Worm (Caenorhabditis elegans) whole organism, late embryonic: Measurements from ENCODE around the gene F11D11.6.

Experiments
- C38D4.7 ChIP-seq: fragments of 200-800 bp; sonication (Bioruptor generic); optimal IDR thresholded peaks from 2 replicates; lab custom pipeline; 2018; ENCODE audit warnings: mild to moderate bottlenecking, missing genetic modification characterization, moderate library complexity, missing compliant biosample characterization
- F13H6.1 ChIP-seq: sonication (generic microtip); optimal IDR thresholded peaks from 2 replicates; lab custom pipeline; 2016; ENCODE audit warnings: missing genetic modification characterization, missing compliant biosample characterization
- K02D7.2 ChIP-seq: sonication (generic microtip); optimal IDR thresholded peaks from 2 replicates; lab custom pipeline; 2017; ENCODE audit warnings: mild to moderate bottlenecking, missing genetic modification characterization, missing compliant biosample characterization
- Y22D7AL.16 ChIP-seq: sonication (generic microtip); optimal IDR thresholded peaks from 2 replicates; lab custom pipeline; 2016; ENCODE audit warnings: missing genetic modification characterization, missing compliant biosample characterization
- ama-1 ChIP-seq: fragments of 150-350 bp; optimal IDR thresholded peaks from 2 replicates; lab custom pipeline; 2014
- ceh-18 ChIP-seq: sonication (generic microtip); optimal IDR thresholded peaks from 2 replicates; lab custom pipeline; 2016; ENCODE audit warnings: missing genetic modification characterization, missing compliant biosample characterization
- ceh-22 ChIP-seq: sonication (generic microtip); optimal IDR thresholded peaks from 2 replicates; lab custom pipeline; 2017; ENCODE audit warnings: missing biosample characterization, missing genetic modification characterization
- ceh-31 ChIP-seq: sonication (generic microtip); optimal IDR thresholded peaks from 2 replicates; lab custom pipeline; 2016; ENCODE audit warnings: missing genetic modification characterization, missing compliant biosample characterization
- ceh-34 ChIP-seq: sonication (generic microtip); optimal IDR thresholded peaks from 2 replicates; lab custom pipeline; 2016; ENCODE audit warnings: mild to moderate bottlenecking, missing genetic modification characterization, missing compliant biosample characterization
- ceh-45 ChIP-seq: fragments of 200-800 bp; sonication (Bioruptor generic); IDR thresholded peaks from 2 replicates; pipeline ENCODE4 v1.3.6; 2022; ENCODE audit warnings: missing genetic modification reagents, missing genetic modification characterization, missing compliant biosample characterization
- ceh-6 ChIP-seq: fragments of 200-800 bp; sonication (Bioruptor generic); optimal IDR thresholded peaks from 2 replicates; lab custom pipeline; 2018; ENCODE audit warnings: mild to moderate bottlenecking, missing genetic modification characterization, missing compliant biosample characterization
- dmd-4 ChIP-seq: sonication (generic microtip); optimal IDR thresholded peaks from 2 replicates; lab custom pipeline; 2016; ENCODE audit warnings: borderline replicate concordance, missing genetic modification characterization, missing compliant biosample characterization
- elt-2 ChIP-seq: sonication (generic microtip); optimal IDR thresholded peaks from 2 replicates; lab custom pipeline; 2016; ENCODE audit warnings: missing genetic modification reagents, missing genetic modification characterization, missing compliant biosample characterization
- elt-4 ChIP-seq: sonication (generic microtip); optimal IDR thresholded peaks from 2 replicates; lab custom pipeline; 2016; ENCODE audit warnings: missing genetic modification characterization, missing compliant biosample characterization
- ets-4 ChIP-seq: sonication (generic microtip); optimal IDR thresholded peaks from 2 replicates; lab custom pipeline; 2016; ENCODE audit warnings: missing genetic modification characterization, missing compliant biosample characterization
- fax-1 ChIP-seq: sonication (generic microtip); optimal IDR thresholded peaks from 2 replicates; lab custom pipeline; 2016; ENCODE audit warnings: missing genotype, missing genetic modification characterization, missing compliant biosample characterization
- gmeb-2 ChIP-seq: sonication (generic microtip); optimal IDR thresholded peaks from 2 replicates; lab custom pipeline; 2016; ENCODE audit warnings: missing genetic modification characterization, inconsistent platforms, missing compliant biosample characterization
- hlh-30 ChIP-seq: sonication (generic microtip); optimal IDR thresholded peaks from 2 replicates; lab custom pipeline; 2017; ENCODE audit warnings: antibody characterized with exemption, missing genetic modification characterization, missing compliant biosample characterization; ENCODE audit not compliant: insufficient read depth
- mec-3 ChIP-seq: sonication (generic microtip); optimal IDR thresholded peaks from 2 replicates; lab custom pipeline; 2016; ENCODE audit warnings: borderline replicate concordance, missing genetic modification characterization, missing compliant biosample characterization
- nfya-1 ChIP-seq: sonication (generic microtip); optimal IDR thresholded peaks from 2 replicates; lab custom pipeline; 2017; ENCODE audit warnings: missing genetic modification characterization, mild to moderate bottlenecking, missing compliant biosample characterization, antibody characterized with exemption, moderate library complexity
- nhr-11 ChIP-seq: fragments of 150-350 bp; optimal IDR thresholded peaks from 2 replicates; lab custom pipeline; 2014; ENCODE audit warnings: missing biosample characterization, missing genetic modification characterization
- odd-2 ChIP-seq: sonication (generic microtip); optimal IDR thresholded peaks from 2 replicates; lab custom pipeline; 2017; ENCODE audit warnings: antibody characterized with exemption, mild to moderate bottlenecking, missing genetic modification characterization, missing compliant biosample characterization
- pag-3 ChIP-seq: sonication (generic microtip); optimal IDR thresholded peaks from 2 replicates; lab custom pipeline; 2016; ENCODE audit warnings: missing compliant biosample characterization, missing genetic modification characterization, borderline replicate concordance
- pha-2 ChIP-seq: sonication (generic microtip); optimal IDR thresholded peaks from 2 replicates; lab custom pipeline; 2017; ENCODE audit warnings: mild to moderate bottlenecking, missing genetic modification characterization, missing compliant biosample characterization
- pqm-1 ChIP-seq: sonication (generic microtip); optimal IDR thresholded peaks from 2 replicates; lab custom pipeline; 2016; ENCODE audit warnings: missing genetic modification characterization, missing compliant biosample characterization
- pros-1 ChIP-seq: fragments of 150-350 bp; optimal IDR thresholded peaks from 2 replicates; lab custom pipeline; 2014; ENCODE audit warnings: missing biosample characterization, missing genetic modification reagents, missing genetic modification characterization
- ref-2 ChIP-seq: sonication (generic microtip); optimal IDR thresholded peaks from 2 replicates; lab custom pipeline; 2016; ENCODE audit warnings: missing genetic modification characterization, missing compliant biosample characterization
- rnt-1 ChIP-seq: sonication (generic microtip); optimal IDR thresholded peaks from 2 replicates; lab custom pipeline; 2016; ENCODE audit warnings: missing genetic modification characterization, missing compliant biosample characterization
- sox-2 ChIP-seq: fragments of 200-800 bp; sonication (Bioruptor generic); IDR thresholded peaks from 2 replicates; pipeline ENCODE4 v1.3.6; 2022; ENCODE audit warnings: missing genetic modification reagents, missing genetic modification characterization, missing compliant biosample characterization
- sox-4 ChIP-seq: sonication (generic microtip); optimal IDR thresholded peaks from 2 replicates; lab custom pipeline; 2017; ENCODE audit warnings: mild to moderate bottlenecking, missing genetic modification characterization, inconsistent platforms, missing compliant biosample characterization
- unc-3 ChIP-seq, 2 experiments: fragments of 200-800 bp in 1 of 2; sonication (Bioruptor generic) in 1 of 2; sonication (generic microtip) in 1 of 2; conservative IDR thresholded peaks in 1 of 2; optimal IDR thresholded peaks in 1 of 2; 2 replicates each; pipeline versions ENCODE4 v1.3.6 to Lab custom; 2016 to 2022; ENCODE audit warnings: missing compliant biosample characterization in 2 of 2, missing genetic modification characterization in 2 of 2, missing genetic modification reagents in 1 of 2
- unc-42 ChIP-seq: sonication (generic microtip); optimal IDR thresholded peaks from 2 replicates; lab custom pipeline; 2016; ENCODE audit warnings: missing genotype, missing genetic modification characterization, missing compliant biosample characterization
- unc-86 ChIP-seq: sonication (generic microtip); optimal IDR thresholded peaks from 2 replicates; lab custom pipeline; 2016; ENCODE audit warnings: missing genetic modification characterization, missing compliant biosample characterization
- ztf-16 ChIP-seq: sonication (generic microtip); optimal IDR thresholded peaks from 2 replicates; lab custom pipeline; 2017; ENCODE audit warnings: missing genetic modification characterization, missing compliant biosample characterization

Gene F11D11.6

DNA sequence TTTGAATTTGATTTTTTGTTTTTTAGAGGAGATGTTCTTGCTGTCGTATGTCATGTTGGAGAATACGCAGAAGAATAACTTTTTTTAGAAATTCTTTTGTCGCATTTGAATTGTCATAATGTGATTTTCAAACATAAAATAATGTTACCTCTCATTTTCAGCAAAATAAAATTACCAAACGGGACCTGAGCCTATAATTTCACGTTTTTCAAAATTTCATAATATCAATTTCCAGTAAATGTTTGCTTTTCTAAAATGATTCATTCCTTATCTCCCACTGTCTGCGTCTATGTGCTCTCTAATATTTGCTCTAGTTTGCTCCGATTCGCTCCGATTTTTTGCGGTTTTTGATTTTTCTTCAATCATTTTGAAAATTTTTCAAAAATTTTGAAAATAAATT lies 37.7 kb upstream of the F11D11.6 start, which contains the start of gene nhr-231:
nhr-231 (plus strand) TSS at position 301 of the 400 bp plus-strand sequence.
- no peak for TF ChIP-seq elt-4 (tag; lab: Kevin White, UChicago)
- TF ChIP-seq elt-2 (tag; lab: Kevin White, UChicago) = no peak
- TF ChIP-seq Y22D7AL.16 (tag; lab: Kevin White, UChicago) = no peak
- TF ChIP-seq ceh-6 (GFP tag; lab: Kevin White, UChicago) = no peak
- TF ChIP-seq pros-1 (tag; lab: Kevin White, UChicago) = no peak
- no peak for TF ChIP-seq dmd-4 (tag; lab: Kevin White, UChicago)
- no peak for TF ChIP-seq sox-2
- no peak for TF ChIP-seq unc-86 (tag; lab: Kevin White, UChicago)
- no peak for TF ChIP-seq ceh-18 (tag; lab: Kevin White, UChicago)
- no peak for TF ChIP-seq C38D4.7
- no peak for TF ChIP-seq hlh-30
- no peak for TF ChIP-seq ztf-16
- no peak for TF ChIP-seq ref-2
- TF ChIP-seq fax-1 = no peak
- TF ChIP-seq ets-4 (tag; lab: Kevin White, UChicago) = no peak
- TF ChIP-seq mec-3 (tag; lab: Kevin White, UChicago) = no peak

ce11 chrV:18787417-18787918 lies 34.5 kb upstream of the F11D11.6 start, which contains the start of gene Y17D7B.2:
Gene Y17D7B.2 (plus strand): TSS chrV:18787739.
- TF ChIP-seq pros-1 (tag; lab: Kevin White, UChicago) (no peak), ceh-34 (tag; lab: Kevin White, UChicago) (no peak), ceh-31 (tag; lab: Kevin White, UChicago) (no peak), ama-1 (lab: Kevin White, UChicago) (no peak), ets-4 (tag; lab: Kevin White, UChicago) (no peak), ceh-6 (GFP tag; lab: Kevin White, UChicago) (no peak), sox-2 (no peak), nhr-11 (tag; lab: Kevin White, UChicago) (no peak), unc-3 (GFP tag; conservative IDR thresholded peaks at IDR 0.05; lab: Robert Waterston, UW) (no peak), unc-3 (tag; optimal IDR thresholded peaks at IDR 0.05; lab: Kevin White, UChicago) (no peak), sox-4 (tag; lab: Kevin White, UChicago) (no peak)

- no peak for TF ChIP-seq pha-2 (tag; lab: Kevin White, UChicago)
- no peak for TF ChIP-seq pqm-1 (tag; lab: Kevin White, UChicago)
- no peak for TF ChIP-seq ceh-45 (GFP tag; lab: Robert Waterston, UW)
- TF ChIP-seq rnt-1 (tag; lab: Kevin White, UChicago) = no peak
- TF ChIP-seq F13H6.1 (tag; lab: Kevin White, UChicago) = no peak
- TF ChIP-seq ztf-16 = no peak
- TF ChIP-seq odd-2 = no peak
- TF ChIP-seq, all 69 proteins: peak for 0
Measured at ce11 chrV:18786694-18787093, 33.8 kb upstream of the F11D11.6 start, which contains the start of gene Y17D7B.3. Gene Y17D7B.3 (minus strand): TSS chrV:18786794.

DNA sequence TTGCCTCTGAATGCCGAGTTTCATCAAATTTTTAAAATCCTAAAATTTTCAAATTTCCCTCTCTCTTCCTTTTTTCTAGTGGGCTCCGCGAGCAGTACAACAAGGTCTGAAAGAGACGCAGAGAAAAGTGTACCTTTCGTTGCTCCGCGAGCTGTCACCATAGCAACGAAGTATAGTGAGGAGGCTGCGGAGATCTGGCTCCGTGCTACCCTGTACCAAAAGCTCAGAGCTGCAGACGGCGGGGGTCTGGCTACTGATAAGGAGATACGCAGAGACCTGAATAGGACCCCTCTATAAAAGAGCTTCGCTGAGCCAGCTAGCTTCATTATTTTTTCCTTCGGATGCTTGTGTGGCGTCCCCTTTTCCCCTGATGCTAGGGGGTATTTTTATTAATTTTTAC lies 30.5 kb upstream of the F11D11.6 start, which contains the start of gene Y17D7B.10:
Y17D7B.10 (plus strand) TSS at position 243 of the 400 bp plus-strand sequence.
- no peak for TF ChIP-seq gmeb-2

ce11 chrV:18782747-18783146 lies 29.8 kb upstream of the F11D11.6 start:
- TF ChIP-seq K02D7.2 (tag; lab: Kevin White, UChicago) = no peak
- TF ChIP-seq nhr-11 (tag; lab: Kevin White, UChicago) = no peak
- no peak for TF ChIP-seq ceh-22 (tag; lab: Kevin White, UChicago)
- TF ChIP-seq nfya-1 (tag; lab: Kevin White, UChicago) = no peak
- no peak for TF ChIP-seq unc-42 (tag; lab: Kevin White, UChicago)
- TF ChIP-seq pag-3 (tag; lab: Kevin White, UChicago) = no peak
- TF ChIP-seq pha-2 (tag; lab: Kevin White, UChicago) = no peak
- TF ChIP-seq, all 69 proteins: peak for 0
